Worm (Caenorhabditis elegans): ENCODE results near the gene hal-2.

- TF ChIP-seq snpc-4 (tag; optimal IDR thresholded peaks at IDR 0.05) (no peak), pha-4 (tag; optimal IDR thresholded peaks at IDR 0.05) (no peak), lsy-2 (tag; optimal IDR thresholded peaks at IDR 0.05) (no peak), blmp-1 (tag; optimal IDR thresholded peaks at IDR 0.05) (no peak), ztf-11 (tag; optimal IDR thresholded peaks at IDR 0.05) (no peak)
Observed at ce11 chrIII:10085574-10085973, 3.2 kb downstream of the hal-2 start.
